Fruit fly (Drosophila melanogaster): ENCODE results near the gene Nepl6.

Gene Nepl6

DNA sequence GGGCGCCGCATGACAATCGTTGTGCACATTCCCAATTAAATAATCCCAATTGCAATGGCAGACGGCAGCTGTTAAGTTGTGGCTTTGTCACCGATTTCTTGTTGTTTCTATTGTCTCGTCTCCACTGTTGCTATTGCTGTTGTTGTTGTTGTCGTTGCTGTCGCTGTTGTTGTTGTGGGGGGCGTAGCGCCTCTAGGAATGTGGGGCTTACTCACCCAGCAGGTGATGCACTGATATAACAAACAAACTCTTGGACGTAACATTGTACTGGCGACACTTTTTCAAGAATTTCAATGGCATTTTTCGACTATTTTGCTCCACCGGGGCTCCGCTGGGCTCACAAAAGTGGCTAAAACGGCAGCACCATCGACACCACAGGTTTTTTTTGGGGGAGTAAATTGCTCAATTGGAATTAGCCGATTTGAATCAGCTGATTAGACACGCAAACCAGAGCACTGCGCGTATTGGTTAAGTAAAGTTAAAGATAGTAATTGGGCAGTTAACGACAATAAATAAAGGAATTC lies 47.4 kb downstream of the Nepl6 start:
- TF ChIP-seq bab1 (GFP tag; optimal IDR thresholded peaks at IDR 0.05) (no peak), CG7101 (tag; optimal IDR thresholded peaks at IDR 0.05) (no peak), CG33017 (tag; optimal IDR thresholded peaks at IDR 0.05) (no peak), ovo (GFP tag; optimal IDR thresholded peaks at IDR 0.05) (no peak), tj (GFP tag; optimal IDR thresholded peaks at IDR 0.05) (no peak), pad (GFP tag; optimal IDR thresholded peaks at IDR 0.05) (no peak), CG11617 (GFP tag; optimal IDR thresholded peaks at IDR 0.05) (no peak), toe (GFP tag; optimal IDR thresholded peaks at IDR 0.05) (no peak), Mnt (GFP tag; optimal IDR thresholded peaks at IDR 0.05) (no peak), CG14711 (tag; optimal IDR thresholded peaks at IDR 0.05) (no peak), cic (GFP tag; optimal IDR thresholded peaks at IDR 0.05) (no peak), cnc (optimal IDR thresholded peaks at IDR 0.05) (no peak), CG12768 (GFP tag; optimal IDR thresholded peaks at IDR 0.05) (no peak)
